Comparison of ENCODE assay signal across 3 worm cellular contexts in the genomic region with DNA sequence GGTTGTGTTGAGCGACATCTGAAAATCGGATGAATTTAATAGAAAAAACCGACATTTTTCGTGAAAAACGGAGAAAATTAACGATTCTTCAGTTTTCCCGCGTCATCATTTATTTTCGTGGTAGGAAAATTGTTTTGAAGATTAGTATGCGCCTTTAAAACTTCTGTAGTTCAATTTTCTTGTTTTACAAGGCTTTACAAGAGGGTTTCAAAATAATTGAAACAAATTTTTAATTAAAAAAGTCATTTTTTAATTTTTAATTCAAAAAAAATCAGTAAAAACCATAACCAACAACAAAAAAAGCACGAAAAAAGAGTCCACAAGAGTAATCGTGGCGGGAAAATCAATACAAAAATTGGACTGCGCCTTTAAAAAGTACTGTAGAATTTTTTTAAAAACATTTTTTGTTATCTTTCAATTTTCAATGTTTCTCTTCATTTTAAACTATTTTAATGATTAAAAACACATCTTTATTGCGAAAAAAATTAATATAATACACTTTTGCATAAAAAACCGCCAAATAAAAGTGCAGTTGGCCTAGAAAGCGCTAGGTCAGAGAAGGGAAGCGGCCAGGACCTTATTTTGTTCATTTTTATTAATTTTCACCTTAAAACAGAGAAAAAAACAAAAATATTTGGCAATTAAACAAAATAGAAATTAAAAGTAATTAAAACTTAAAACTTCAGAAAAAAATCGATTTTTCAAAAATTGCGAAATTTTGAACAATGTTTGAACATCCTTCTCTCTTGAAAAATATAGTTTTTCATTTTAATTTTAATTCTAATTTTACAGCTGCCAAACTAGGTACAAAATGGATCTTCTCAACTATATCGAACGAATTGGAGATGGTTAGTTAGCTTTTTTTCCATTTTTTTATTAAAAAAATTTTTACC.
TF ChIP-seq lines count a peak whose summit lies in the region.

A gene (minus strand): TSS at position 20 of the 893 bp plus-strand sequence.
A gene (plus strand): TSS at position 765 of the 893 bp plus-strand sequence.

TF ChIP-seq in whole organism, L1 larva, 84 proteins besides CTCF, POLR2A, EP300 and RAD21 (continued from another document):
- TF ChIP-seq efl-1 (optimal IDR thresholded peaks at IDR 0.05; lab: Kevin White, UChicago) (peak in 1 of 2 experiments; percentile 24), efl-1 (GFP tag; optimal IDR thresholded peaks at IDR 0.05 in 1 of 2; lab: Kevin White, UChicago) (peak in 1 of 2 experiments; percentile 30), pax-3 (tag; optimal IDR thresholded peaks at IDR 0.05; lab: Kevin White, UChicago) (no peak), ceh-82 (tag; optimal IDR thresholded peaks at IDR 0.05; lab: Kevin White, UChicago) (no peak), C04F5.9 (tag; optimal IDR thresholded peaks at IDR 0.05; lab: Kevin White, UChicago) (no peak)

TF ChIP-seq in whole organism, L4 larva, 104 proteins besides CTCF, POLR2A, EP300 and RAD21 (continued from another document):
- TF ChIP-seq nhr-41 (GFP tag; IDR thresholded peaks at IDR 0.05; lab: Robert Waterston, UW): no peak
- TF ChIP-seq R02D3.7 (tag; optimal IDR thresholded peaks at IDR 0.05; lab: Kevin White, UChicago): no peak

TF ChIP-seq in whole organism, young adult, 124 proteins besides CTCF, POLR2A, EP300 and RAD21 (continued from another document):
- TF ChIP-seq ztf-18 (tag; optimal IDR thresholded peaks at IDR 0.05; lab: Kevin White, UChicago): no peak
- TF ChIP-seq ZK185.1 (tag; optimal IDR thresholded peaks at IDR 0.05; lab: Kevin White, UChicago; ENCODE audit: poor library complexity, severe bottlenecking): no peak
- no peak for TF ChIP-seq dpff-1 (tag; optimal IDR thresholded peaks at IDR 0.05; lab: Kevin White, UChicago)
- peak; percentile 74 for TF ChIP-seq efl-1 (GFP tag; optimal IDR thresholded peaks at IDR 0.05; lab: Kevin White, UChicago)
- no peak for TF ChIP-seq T26A5.8 (tag; optimal IDR thresholded peaks at IDR 0.05; lab: Kevin White, UChicago)
- TF ChIP-seq egrh-3 (GFP tag; IDR thresholded peaks at IDR 0.05; lab: Robert Waterston, UW): no peak
- no peak for TF ChIP-seq ztf-3 (GFP tag; optimal IDR thresholded peaks at IDR 0.05; lab: Kevin White, UChicago)
- peak; percentile 66 for TF ChIP-seq madf-8 (GFP tag; conservative IDR thresholded peaks at IDR 0.05; lab: Robert Waterston, UW)
- no peak for TF ChIP-seq dox-1 (GFP tag; IDR thresholded peaks at IDR 0.05; lab: Robert Waterston, UW)
- peak; percentile 21 for TF ChIP-seq dpl-1 (GFP tag; optimal IDR thresholded peaks at IDR 0.05; lab: Kevin White, UChicago)
- TF ChIP-seq akir-1 (GFP tag; optimal IDR thresholded peaks at IDR 0.05; lab: Kevin White, UChicago): no peak
